Worm (Caenorhabditis elegans) whole organism, midembryonic: ENCODE results near the gene ppk-2.
"Not testable (repeated sequence)": the region's sequence is repeated elsewhere in the genome, so short reads cannot be mapped to it uniquely, and the experiment has no call there.

Source experiments
- T22C8.4 ChIP-seq: fragments of 200-800 bp; sonication (Bioruptor generic); IDR thresholded peaks from 2 replicates; pipeline ENCODE4 v1.3.6; 2022; ENCODE audit warnings: missing genetic modification characterization, missing compliant biosample characterization
- cog-1 ChIP-seq: sonication (generic microtip); optimal IDR thresholded peaks from 2 replicates; lab custom pipeline; 2016; ENCODE audit warnings: missing genetic modification characterization, missing compliant biosample characterization
- flt-1 ChIP-seq: fragments of 200-800 bp; sonication (Bioruptor generic); IDR thresholded peaks from 2 replicates; pipeline ENCODE4 v1.3.6; 2022; ENCODE audit warnings: missing genetic modification characterization, missing compliant biosample characterization
- klf-2 ChIP-seq: fragments of 200-800 bp; sonication (Bioruptor generic); conservative IDR thresholded peaks from 2 replicates; pipeline ENCODE4 v1.3.6; 2022; ENCODE audit warnings: missing genetic modification reagents, missing genetic modification characterization, missing compliant biosample characterization
- med-1 ChIP-seq: sonication (generic microtip); optimal IDR thresholded peaks from 2 replicates; lab custom pipeline; 2017; ENCODE audit warnings: missing genetic modification characterization, mild to moderate bottlenecking, missing compliant biosample characterization, antibody characterized with exemption, missing genetic modification reagents; ENCODE audit not compliant: insufficient read depth
- ref-1 ChIP-seq: fragments of 200-800 bp; sonication (Bioruptor generic); conservative IDR thresholded peaks from 2 replicates; pipeline ENCODE4 v1.3.6; 2022; ENCODE audit warnings: missing genetic modification reagents, missing genetic modification characterization, missing compliant biosample characterization
- tab-1 ChIP-seq: fragments of 200-800 bp; sonication (Bioruptor generic); IDR thresholded peaks from 2 replicates; pipeline ENCODE4 v1.3.6; 2022; ENCODE audit warnings: missing genetic modification characterization, missing compliant biosample characterization
- ztf-23 ChIP-seq: fragments of 200-800 bp; sonication (Bioruptor generic); IDR thresholded peaks from 2 replicates; pipeline ENCODE4 v1.3.6; 2022; ENCODE audit warnings: missing genetic modification reagents, missing genetic modification characterization, missing compliant biosample characterization
- ztf-29 ChIP-seq: fragments of 200-800 bp; sonication (Bioruptor generic); IDR thresholded peaks from 2 replicates; pipeline ENCODE4 v1.3.6; 2022; ENCODE audit warnings: missing genetic modification reagents, missing genetic modification characterization, missing compliant biosample characterization

DNA sequence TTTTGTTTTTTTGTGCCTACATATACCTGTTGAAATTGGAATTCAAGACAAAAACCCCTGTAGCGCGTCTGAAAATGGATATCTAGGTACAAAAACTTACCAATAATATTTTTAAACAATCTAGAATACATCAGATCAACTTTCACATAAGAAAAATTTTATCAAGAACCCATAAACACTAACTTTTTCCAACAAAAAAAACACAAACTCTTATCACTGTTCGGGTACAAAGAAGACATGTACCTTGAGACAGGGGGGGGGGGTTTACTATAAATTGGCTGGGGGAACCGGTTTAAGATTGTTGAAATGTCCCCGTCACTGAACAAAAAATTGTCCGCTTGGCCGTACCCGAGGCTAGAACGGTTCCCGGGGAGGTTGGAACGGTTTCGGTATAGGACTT lies 19.6 kb upstream of the ppk-2 start, which contains the start of gene cpt-3:
- not testable (repeated sequence) for TF ChIP-seq tab-1 (GFP tag; lab: Robert Waterston, UW); ztf-29 (GFP tag; lab: Robert Waterston, UW); ztf-23 (GFP tag; lab: Robert Waterston, UW); flt-1 (GFP tag; lab: Robert Waterston, UW); med-1 (GFP tag; lab: Kevin White, UChicago); klf-2 (GFP tag; lab: Robert Waterston, UW); ref-1 (GFP tag; lab: Robert Waterston, UW); T22C8.4 (GFP tag; lab: Robert Waterston, UW); cog-1 (tag; lab: Kevin White, UChicago)
